Worm (Caenorhabditis elegans): ENCODE measurements around the gene F19B10.3.

Gene F19B10.3

ce11 chrII:3655378-3655777 is 9.2 kb upstream of the F19B10.3 start, which contains the start of gene F19B10.5:
TSS of gene F19B10.5 (plus strand) at chrII:3655678.
- TF ChIP-seq nhr-28 (tag; optimal IDR thresholded peaks at IDR 0.05) (no peak), ceh-43 (GFP tag; optimal IDR thresholded peaks at IDR 0.05) (no peak), unc-120 (tag; optimal IDR thresholded peaks at IDR 0.05; ENCODE audit: poor library complexity, severe bottlenecking) (no peak), lin-32 (GFP tag; optimal IDR thresholded peaks at IDR 0.05) (no peak), ces-1 (GFP tag; optimal IDR thresholded peaks at IDR 0.05) (no peak), ham-2 (GFP tag; optimal IDR thresholded peaks at IDR 0.05) (no peak), nhr-76 (tag; optimal IDR thresholded peaks at IDR 0.05) (no peak), mep-1 (tag; optimal IDR thresholded peaks at IDR 0.05) (no peak), elt-3 (tag; optimal IDR thresholded peaks at IDR 0.05) (no peak), mab-5 (tag; optimal IDR thresholded peaks at IDR 0.05) (no peak), ztf-11 (tag; optimal IDR thresholded peaks at IDR 0.05) (no peak), bed-3 (GFP tag; optimal IDR thresholded peaks at IDR 0.05) (no peak)

ce11 chrII:3659776-3660175 is 4.8 kb upstream of the F19B10.3 start, which contains the start of gene F19B10.4:
TSS of gene F19B10.4 (plus strand) at chrII:3660076.
- TF ChIP-seq sem-2 (GFP tag; optimal IDR thresholded peaks at IDR 0.05): no peak
- TF ChIP-seq lin-32 (GFP tag; optimal IDR thresholded peaks at IDR 0.05): no peak
- TF ChIP-seq mab-5 (tag; optimal IDR thresholded peaks at IDR 0.05): no peak
- TF ChIP-seq nhr-12 (tag; optimal IDR thresholded peaks at IDR 0.05): no peak
- TF ChIP-seq nhr-2 (tag; optimal IDR thresholded peaks at IDR 0.05): no peak
- TF ChIP-seq zip-8 (tag; optimal IDR thresholded peaks at IDR 0.05): no peak
- TF ChIP-seq unc-120 (tag; optimal IDR thresholded peaks at IDR 0.05; ENCODE audit: poor library complexity, severe bottlenecking): no peak
- no peak for TF ChIP-seq elt-1 (tag; optimal IDR thresholded peaks at IDR 0.05; ENCODE audit: borderline replicate concordance, insufficient read depth)

ce11 chrII:3661932-3662331 is 2.6 kb upstream of the F19B10.3 start, which contains the start of gene F19B10.13:
TSS of gene F19B10.13 (plus strand) at chrII:3662274.
- TF ChIP-seq elt-3 (tag; optimal IDR thresholded peaks at IDR 0.05) (peak; percentile 61), ceh-43 (GFP tag; optimal IDR thresholded peaks at IDR 0.05) (no peak)

- no peak for TF ChIP-seq zip-8 (tag; optimal IDR thresholded peaks at IDR 0.05)
- TF ChIP-seq ceh-43 (GFP tag; optimal IDR thresholded peaks at IDR 0.05): no peak
- no peak for TF ChIP-seq nhr-28 (tag; optimal IDR thresholded peaks at IDR 0.05)
- TF ChIP-seq nhr-76 (tag; optimal IDR thresholded peaks at IDR 0.05): no peak
- no peak for TF ChIP-seq ces-1 (GFP tag; optimal IDR thresholded peaks at IDR 0.05)
Measured at ce11 chrII:3663796-3664195, 774 bp upstream of the F19B10.3 start, which contains the start of gene F19B10.6. TSS of gene F19B10.6 (minus strand) at chrII:3663896.

- TF ChIP-seq nhr-237 (tag; optimal IDR thresholded peaks at IDR 0.05): no peak
- no peak for TF ChIP-seq mab-5 (tag; optimal IDR thresholded peaks at IDR 0.05)
- no peak for TF ChIP-seq nhr-76 (tag; optimal IDR thresholded peaks at IDR 0.05)
- TF ChIP-seq lsy-2 (tag; optimal IDR thresholded peaks at IDR 0.05): no peak
- no peak for TF ChIP-seq M03D4.4 (tag; optimal IDR thresholded peaks at IDR 0.05)
- no peak for TF ChIP-seq sptf-1 (tag; optimal IDR thresholded peaks at IDR 0.05)
- no peak for TF ChIP-seq sem-2 (GFP tag; optimal IDR thresholded peaks at IDR 0.05)
- no peak for TF ChIP-seq unc-39 (tag; optimal IDR thresholded peaks at IDR 0.05)
- no peak for TF ChIP-seq mls-2 (tag; optimal IDR thresholded peaks at IDR 0.05)
- TF ChIP-seq nhr-2 (tag; optimal IDR thresholded peaks at IDR 0.05): no peak
Measured at ce11 chrII:3665181-3665580, 611 bp downstream of the F19B10.3 start.

- TF ChIP-seq nhr-12 (tag; optimal IDR thresholded peaks at IDR 0.05): no peak
- no peak for TF ChIP-seq drap-1 (GFP tag; optimal IDR thresholded peaks at IDR 0.05)
- TF ChIP-seq mep-1 (tag; optimal IDR thresholded peaks at IDR 0.05): no peak
- TF ChIP-seq ztf-11 (tag; optimal IDR thresholded peaks at IDR 0.05): no peak
- no peak for TF ChIP-seq flh-1 (GFP tag; optimal IDR thresholded peaks at IDR 0.05)
- no peak for TF ChIP-seq mls-2 (tag; optimal IDR thresholded peaks at IDR 0.05)
- TF ChIP-seq nhr-28 (tag; optimal IDR thresholded peaks at IDR 0.05): no peak
- TF ChIP-seq M03D4.4 (tag; optimal IDR thresholded peaks at IDR 0.05): no peak
- no peak for TF ChIP-seq elt-3 (tag; optimal IDR thresholded peaks at IDR 0.05)
- TF ChIP-seq lsy-2 (tag; optimal IDR thresholded peaks at IDR 0.05): no peak
- TF ChIP-seq blmp-1 (tag; optimal IDR thresholded peaks at IDR 0.05): no peak
Measured at ce11 chrII:3669315-3669714, 4.7 kb downstream of the F19B10.3 start, which contains the start of gene srx-97. TSS of gene srx-97 (minus strand) at chrII:3669415.

ce11 chrII:3670956-3671355 is 6.4 kb downstream of the F19B10.3 start, which contains the start of gene srx-98:
TSS of gene srx-98 (minus strand) at chrII:3671056.
- no peak for TF ChIP-seq nhr-28 (tag; optimal IDR thresholded peaks at IDR 0.05)
- TF ChIP-seq zip-8 (tag; optimal IDR thresholded peaks at IDR 0.05): no peak
- TF ChIP-seq nhr-12 (tag; optimal IDR thresholded peaks at IDR 0.05): no peak
- TF ChIP-seq mab-5 (tag; optimal IDR thresholded peaks at IDR 0.05): no peak
- TF ChIP-seq unc-39 (tag; optimal IDR thresholded peaks at IDR 0.05): no peak
- TF ChIP-seq hlh-1 (tag; optimal IDR thresholded peaks at IDR 0.05): no peak
- no peak for TF ChIP-seq mls-2 (tag; optimal IDR thresholded peaks at IDR 0.05)
- no peak for TF ChIP-seq lin-13 (tag; optimal IDR thresholded peaks at IDR 0.05)
- no peak for TF ChIP-seq ham-2 (GFP tag; optimal IDR thresholded peaks at IDR 0.05)
- no peak for TF ChIP-seq sem-2 (GFP tag; optimal IDR thresholded peaks at IDR 0.05)
- TF ChIP-seq blmp-1 (tag; optimal IDR thresholded peaks at IDR 0.05): no peak
- TF ChIP-seq sptf-1 (tag; optimal IDR thresholded peaks at IDR 0.05): no peak
- no peak for TF ChIP-seq nhr-237 (tag; optimal IDR thresholded peaks at IDR 0.05)
- TF ChIP-seq flh-1 (GFP tag; optimal IDR thresholded peaks at IDR 0.05): no peak
- no peak for TF ChIP-seq elt-1 (tag; optimal IDR thresholded peaks at IDR 0.05; ENCODE audit: borderline replicate concordance, insufficient read depth)
- TF ChIP-seq unc-62 (GFP tag; optimal IDR thresholded peaks at IDR 0.05): no peak
